Fruit fly (Drosophila melanogaster) whole organism, adult: ENCODE results near the gene Ns1.

Source experiments
- CG11617 ChIP-seq: fragments of 200-800 bp; sonication (Bioruptor generic); optimal IDR thresholded peaks from 2 replicates; lab custom pipeline; 2017; ENCODE audit warnings: mild to moderate bottlenecking, missing biosample characterization, missing genetic modification reagents, missing genetic modification characterization
- CG12768 ChIP-seq: fragments of 200-800 bp; sonication (Bioruptor generic); optimal IDR thresholded peaks from 2 replicates; lab custom pipeline; 2017; ENCODE audit warnings: missing biosample characterization, missing genetic modification characterization, mild to moderate bottlenecking, moderate library complexity, missing genetic modification reagents
- CG14711 ChIP-seq: fragments of 200-800 bp; sonication (Bioruptor generic); optimal IDR thresholded peaks from 2 replicates; lab custom pipeline; 2018; ENCODE audit warnings: missing biosample characterization, mild to moderate bottlenecking, missing genetic modification characterization, moderate library complexity
- CG1620 ChIP-seq: fragments of 200-800 bp; sonication (Bioruptor generic); optimal IDR thresholded peaks from 2 replicates; lab custom pipeline; 2016; ENCODE audit warnings: missing biosample characterization, missing genetic modification characterization
- CG33017 ChIP-seq: fragments of 200-800 bp; sonication (Bioruptor generic); optimal IDR thresholded peaks from 2 replicates; lab custom pipeline; 2018; ENCODE audit warnings: missing biosample characterization, mild to moderate bottlenecking, missing genetic modification characterization, moderate library complexity
- CG5204 ChIP-seq: fragments of 200-800 bp; sonication (Bioruptor generic); optimal IDR thresholded peaks from 2 replicates; lab custom pipeline; 2016; ENCODE audit warnings: missing biosample characterization, missing genetic modification characterization
- CG7045 ChIP-seq: fragments of 200-800 bp; sonication (Bioruptor generic); optimal IDR thresholded peaks from 2 replicates; lab custom pipeline; 2017; ENCODE audit warnings: missing biosample characterization, mild to moderate bottlenecking, missing genetic modification characterization
- CG7101 ChIP-seq: fragments of 200-800 bp; sonication (Bioruptor generic); optimal IDR thresholded peaks from 2 replicates; lab custom pipeline; 2018; ENCODE audit warnings: missing biosample characterization, mild to moderate bottlenecking, missing genetic modification characterization, moderate library complexity
- Clk ChIP-seq: fragments of 200-800 bp; sonication (Bioruptor generic); optimal IDR thresholded peaks from 2 replicates; lab custom pipeline; 2017; ENCODE audit warnings: missing biosample characterization, missing genetic modification characterization
- Crg-1 ChIP-seq: fragments of 200-800 bp; sonication (Bioruptor generic); optimal IDR thresholded peaks from 2 replicates; lab custom pipeline; 2016; ENCODE audit warnings: missing biosample characterization, missing genetic modification characterization
- Hr96 ChIP-seq: fragments of 200-800 bp; sonication (Bioruptor generic); optimal IDR thresholded peaks from 2 replicates; lab custom pipeline; 2016; ENCODE audit warnings: missing biosample characterization, missing genetic modification characterization
- Mnt ChIP-seq: fragments of 200-800 bp; sonication (Bioruptor generic); optimal IDR thresholded peaks from 2 replicates; lab custom pipeline; 2016; ENCODE audit warnings: missing biosample characterization, mild to moderate bottlenecking, missing genetic modification characterization
- cic ChIP-seq: fragments of 200-800 bp; sonication (Bioruptor generic); optimal IDR thresholded peaks from 2 replicates; lab custom pipeline; 2017; ENCODE audit warnings: missing biosample characterization, mild to moderate bottlenecking, missing genetic modification characterization, moderate library complexity
- cnc ChIP-seq, 2 experiments: fragments of >200 bp; optimal IDR thresholded peaks; 2 replicates each; lab custom pipeline; 2017
- kay ChIP-seq: fragments of 200-800 bp; sonication (Bioruptor generic); peaks from one replicate; lab custom pipeline; 2016; ENCODE audit warnings: missing biosample characterization, missing genetic modification characterization, borderline replicate concordance
- ovo ChIP-seq: fragments of 200-800 bp; sonication (Bioruptor generic); optimal IDR thresholded peaks from 2 replicates; lab custom pipeline; 2016; ENCODE audit warnings: missing biosample characterization, missing genetic modification characterization
- pad ChIP-seq: fragments of 200-800 bp; sonication (Bioruptor generic); optimal IDR thresholded peaks from 3 replicates; lab custom pipeline; 2017; ENCODE audit warnings: missing biosample characterization, missing genetic modification characterization, mild to moderate bottlenecking, moderate library complexity, missing genetic modification reagents
- tj ChIP-seq: fragments of 200-800 bp; sonication (Bioruptor generic); optimal IDR thresholded peaks from 3 replicates; lab custom pipeline; 2017; ENCODE audit warnings: missing biosample characterization, mild to moderate bottlenecking, missing genetic modification characterization, moderate library complexity
- toe ChIP-seq: fragments of 200-800 bp; sonication (Bioruptor generic); optimal IDR thresholded peaks from 2 replicates; lab custom pipeline; 2016; ENCODE audit warnings: missing biosample characterization, missing genetic modification characterization

The Ns1 gene

dm6 chr3R:17115668-17116067, 43.2 kb upstream of the Ns1 start:
- TF ChIP-seq CG7045 (GFP tag; lab: Kevin White, UChicago) = peak; percentile 8
- TF ChIP-seq ovo (GFP tag; lab: Kevin White, UChicago) = peak; percentile 58
- TF ChIP-seq cic (GFP tag; lab: Kevin White, UChicago) = peak; percentile 53
- TF ChIP-seq cnc (optimal IDR thresholded peaks at IDR 0.05; lab: Kevin White, UChicago) = no peak
- TF ChIP-seq Crg-1 = peak; percentile 68
- TF ChIP-seq CG14711 (tag; lab: Kevin White, UChicago) = no peak
- peak; percentile 88 for TF ChIP-seq tj (GFP tag; lab: Kevin White, UChicago)
- peak; percentile 17 for TF ChIP-seq CG11617 (GFP tag; lab: Kevin White, UChicago)
- no peak for TF ChIP-seq pad (GFP tag; lab: Kevin White, UChicago)
- no peak for TF ChIP-seq Mnt (GFP tag; lab: Kevin White, UChicago)
- TF ChIP-seq CG7101 (tag; lab: Kevin White, UChicago) = peak; percentile 38
- peak; percentile 47 for TF ChIP-seq CG33017 (tag; lab: Kevin White, UChicago)
- no peak for TF ChIP-seq toe (GFP tag; lab: Kevin White, UChicago)
- no peak for TF ChIP-seq Clk (GFP tag; lab: Kevin White, UChicago)

- no peak for TF ChIP-seq CG7101 (tag; lab: Kevin White, UChicago)
- no peak for TF ChIP-seq tj (GFP tag; lab: Kevin White, UChicago)
- TF ChIP-seq cic (GFP tag; lab: Kevin White, UChicago) = no peak
- TF ChIP-seq ovo (GFP tag; lab: Kevin White, UChicago) = no peak
- TF ChIP-seq cnc (optimal IDR thresholded peaks at IDR 0.05; lab: Kevin White, UChicago) = no peak
- TF ChIP-seq Mnt (GFP tag; lab: Kevin White, UChicago) = no peak
- TF ChIP-seq Clk (GFP tag; lab: Kevin White, UChicago) = no peak
- TF ChIP-seq Hr96 (GFP tag; lab: Kevin White, UChicago) = no peak
- TF ChIP-seq CG14711 (tag; lab: Kevin White, UChicago) = no peak
- TF ChIP-seq CG5204 (GFP tag; lab: Kevin White, UChicago) = no peak
- TF ChIP-seq CG33017 (tag; lab: Kevin White, UChicago) = no peak
Observed at dm6 chr3R:17110880-17111726, 38.6 kb upstream of the Ns1 start.

- TF ChIP-seq Clk (GFP tag; lab: Kevin White, UChicago) (no peak), cnc (optimal IDR thresholded peaks at IDR 0.05; lab: Kevin White, UChicago) (no peak), Crg-1 (no peak), pad (GFP tag; lab: Kevin White, UChicago) (no peak), Hr96 (GFP tag; lab: Kevin White, UChicago) (no peak), Mnt (GFP tag; lab: Kevin White, UChicago) (no peak), CG1620 (GFP tag; lab: Kevin White, UChicago) (no peak), cic (GFP tag; lab: Kevin White, UChicago) (no peak), ovo (GFP tag; lab: Kevin White, UChicago) (no peak), CG7101 (tag; lab: Kevin White, UChicago) (no peak), tj (GFP tag; lab: Kevin White, UChicago) (no peak), kay (GFP tag; lab: Kevin White, UChicago) (no peak), CG14711 (tag; lab: Kevin White, UChicago) (no peak), CG5204 (GFP tag; lab: Kevin White, UChicago) (no peak), CG12768 (GFP tag; lab: Kevin White, UChicago) (no peak)
Observed at dm6 chr3R:17108881-17109280, 36.4 kb upstream of the Ns1 start.

- TF ChIP-seq tj (GFP tag; lab: Kevin White, UChicago) (no peak), ovo (GFP tag; lab: Kevin White, UChicago) (no peak), CG1620 (GFP tag; lab: Kevin White, UChicago) (no peak), CG5204 (GFP tag; lab: Kevin White, UChicago) (no peak), CG12768 (GFP tag; lab: Kevin White, UChicago) (no peak), kay (GFP tag; lab: Kevin White, UChicago) (no peak), CG7101 (tag; lab: Kevin White, UChicago) (no peak), toe (GFP tag; lab: Kevin White, UChicago) (no peak), Mnt (GFP tag; lab: Kevin White, UChicago) (no peak), CG11617 (GFP tag; lab: Kevin White, UChicago) (no peak)
Observed at dm6 chr3R:17087977-17088618, 15.6 kb upstream of the Ns1 start, which contains the start of gene cal1. Gene cal1, plus strand, starts transcription at chr3R:17088280.

- TF ChIP-seq CG7045 (GFP tag; lab: Kevin White, UChicago) = no peak
- peak; percentile 28 for TF ChIP-seq CG14711 (tag; lab: Kevin White, UChicago)
- TF ChIP-seq kay (GFP tag; lab: Kevin White, UChicago) = no peak
- no peak for TF ChIP-seq tj (GFP tag; lab: Kevin White, UChicago)
Observed at dm6 chr3R:17085029-17085807, 12.7 kb upstream of the Ns1 start, which contains the start of gene GckIII. Gene GckIII, plus strand, starts transcription at chr3R:17085513.
